Worm (Caenorhabditis elegans) whole organism, late embryonic: ENCODE data around the gene E02C12.6.

ENCODE experiments used
- pqm-1 ChIP-seq: sonication (generic microtip); optimal IDR thresholded peaks from 2 replicates; lab custom pipeline; 2016; ENCODE audit warnings: missing genetic modification characterization, missing compliant biosample characterization
- unc-55 ChIP-seq: sonication (generic microtip); optimal IDR thresholded peaks from 2 replicates; lab custom pipeline; 2017; ENCODE audit warnings: missing biosample characterization, missing genetic modification reagents, missing genetic modification characterization
- zip-5 ChIP-seq: sonication (generic microtip); optimal IDR thresholded peaks from 2 replicates; lab custom pipeline; 2016; ENCODE audit warnings: missing genetic modification characterization, missing compliant biosample characterization

ce11 chrV:9378335-9378734 lies 7.4 kb upstream of the E02C12.6 start, which contains the start of gene E02C12.10:
- TF ChIP-seq unc-55 (no peak), pqm-1 (tag; lab: Kevin White, UChicago) (no peak), zip-5 (tag; lab: Kevin White, UChicago) (no peak)
